Worm (Caenorhabditis elegans) whole organism, L1 larva: ENCODE measurements around the gene glb-30.

ENCODE experiments used
- C34B4.2 ChIP-seq: sonication (generic microtip); optimal IDR thresholded peaks from 2 replicates; lab custom pipeline; 2017; ENCODE audit warnings: mild to moderate bottlenecking, missing genetic modification characterization, missing compliant biosample characterization
- F16B12.6 ChIP-seq: fragments of 150-350 bp; optimal IDR thresholded peaks from 2 replicates; lab custom pipeline; 2014; ENCODE audit warnings: missing biosample characterization, missing genetic modification characterization
- aha-1 ChIP-seq: fragments of 150-350 bp; optimal IDR thresholded peaks from 2 replicates; lab custom pipeline; 2014; ENCODE audit warnings: missing biosample characterization, missing genetic modification characterization
- ceh-63 ChIP-seq: fragments of 200-800 bp; sonication (Bioruptor generic); optimal IDR thresholded peaks from 2 replicates; lab custom pipeline; 2018; ENCODE audit warnings: mild to moderate bottlenecking, missing genetic modification characterization, missing compliant biosample characterization
- ceh-88 ChIP-seq: fragments of 200-800 bp; sonication (Bioruptor generic); IDR thresholded peaks from 2 replicates; pipeline ENCODE4 v1.3.6; 2022; ENCODE audit warnings: missing genetic modification characterization, missing compliant biosample characterization
- ceh-90 ChIP-seq: sonication (generic microtip); optimal IDR thresholded peaks from 2 replicates; lab custom pipeline; 2016; ENCODE audit warnings: missing genetic modification characterization, missing compliant biosample characterization
- dpl-1 ChIP-seq, 3 experiments: fragments of 150-350 bp in 2 of 3; sonication (generic microtip) in 1 of 3; optimal IDR thresholded peaks; 2 replicates each; lab custom pipeline; 2014 to 2017; ENCODE audit warnings: missing biosample characterization in 3 of 3, missing genetic modification characterization in 3 of 3, missing genetic modification reagents in 3 of 3
- dsc-1 ChIP-seq: sonication (generic microtip); optimal IDR thresholded peaks from 2 replicates; lab custom pipeline; 2016; ENCODE audit warnings: mild to moderate bottlenecking, missing genetic modification characterization, missing compliant biosample characterization
- efl-1 ChIP-seq, 4 experiments: fragments of 150-350 bp; optimal IDR thresholded peaks in 3 of 4; peaks in 1 of 4; 1 replicate in 1 of 4; 2 replicates in 3 of 4; lab custom pipeline; 2014; ENCODE audit warnings: missing biosample characterization in 2 of 4, missing genetic modification characterization in 2 of 4, missing genetic modification reagents in 2 of 4
- elt-2 ChIP-seq: sonication (generic microtip); optimal IDR thresholded peaks from 2 replicates; lab custom pipeline; 2016; ENCODE audit warnings: missing genetic modification characterization, mild to moderate bottlenecking, inconsistent platforms, missing compliant biosample characterization, missing genetic modification reagents
- ets-5 ChIP-seq: fragments of 200-800 bp; sonication (Bioruptor generic); IDR thresholded peaks from 2 replicates; pipeline ENCODE4 v1.3.6; 2022; ENCODE audit warnings: missing genetic modification characterization, missing compliant biosample characterization
- fkh-10 ChIP-seq: sonication (generic microtip); optimal IDR thresholded peaks from 2 replicates; lab custom pipeline; 2017; ENCODE audit warnings: missing biosample characterization, missing genetic modification reagents, missing genetic modification characterization
- grh-1 ChIP-seq: fragments of 200-800 bp; sonication (Bioruptor generic); IDR thresholded peaks from 2 replicates; pipeline ENCODE4 v1.3.6; 2022; ENCODE audit warnings: missing genetic modification reagents, missing genetic modification characterization, missing compliant biosample characterization
- lin-13 ChIP-seq: fragments of 150-350 bp; optimal IDR thresholded peaks from 2 replicates; lab custom pipeline; 2014; ENCODE audit warnings: missing biosample characterization, missing genetic modification reagents, missing genetic modification characterization
- lin-14 ChIP-seq: fragments of 200-800 bp; sonication (Bioruptor generic); optimal IDR thresholded peaks from 2 replicates; lab custom pipeline; 2018; ENCODE audit warnings: mild to moderate bottlenecking, missing genetic modification characterization, moderate library complexity, missing compliant biosample characterization
- lin-15B ChIP-seq: fragments of 150-350 bp; sonication (generic microtip); optimal IDR thresholded peaks from 3 replicates; lab custom pipeline; 2014; ENCODE audit warnings: missing biosample characterization, missing genetic modification characterization
- lin-35 ChIP-seq, 2 experiments: fragments of 150-350 bp; optimal IDR thresholded peaks; 2 replicates each; lab custom pipeline; 2014; ENCODE audit warnings: missing biosample characterization in 2 of 2, missing genetic modification characterization in 2 of 2, missing genetic modification reagents in 2 of 2
- lsy-2 ChIP-seq, 2 experiments: fragments of 150-350 bp; optimal IDR thresholded peaks; 2 replicates each; lab custom pipeline; 2014; ENCODE audit warnings: missing biosample characterization in 2 of 2, missing genetic modification characterization in 2 of 2
- mdl-1 ChIP-seq, 2 experiments: fragments of 150-350 bp; optimal IDR thresholded peaks; 2 replicates each; lab custom pipeline; 2014 to 2017; ENCODE audit warnings: missing biosample characterization in 2 of 2, missing genetic modification characterization in 2 of 2, inconsistent platforms in 1 of 2
- nhr-11 ChIP-seq: fragments of 150-350 bp; optimal IDR thresholded peaks from 2 replicates; lab custom pipeline; 2014; ENCODE audit warnings: missing biosample characterization, missing genetic modification characterization
- nhr-19 ChIP-seq: fragments of 200-800 bp; sonication (Bioruptor generic); conservative IDR thresholded peaks from 2 replicates; pipeline ENCODE4 v1.3.6; 2022; ENCODE audit warnings: missing genetic modification characterization, missing compliant biosample characterization
- nhr-20 ChIP-seq: sonication (generic microtip); optimal IDR thresholded peaks from 2 replicates; lab custom pipeline; 2016; ENCODE audit warnings: mild to moderate bottlenecking, missing genetic modification characterization, missing compliant biosample characterization
- nhr-47 ChIP-seq: sonication (generic microtip); optimal IDR thresholded peaks from 2 replicates; lab custom pipeline; 2016; ENCODE audit warnings: mild to moderate bottlenecking, missing genetic modification characterization, moderate library complexity, missing compliant biosample characterization
- nhr-77 ChIP-seq: fragments of 150-350 bp; optimal IDR thresholded peaks from 2 replicates; lab custom pipeline; 2014; ENCODE audit warnings: missing biosample characterization, missing genetic modification characterization
- nhr-84 ChIP-seq: sonication (generic microtip); optimal IDR thresholded peaks from 2 replicates; lab custom pipeline; 2017; ENCODE audit warnings: missing biosample characterization, missing genetic modification characterization
- nhr-85 ChIP-seq: sonication (generic microtip); peaks from one replicate; lab custom pipeline; 2016; ENCODE audit warnings: missing genetic modification characterization, inconsistent platforms, missing compliant biosample characterization
- nhr-90 ChIP-seq: sonication (generic microtip); optimal IDR thresholded peaks from 2 replicates; lab custom pipeline; 2016; ENCODE audit warnings: mild to moderate bottlenecking, missing genetic modification characterization, missing compliant biosample characterization; ENCODE audit not compliant: poor library complexity
- pax-3 ChIP-seq: fragments of 200-800 bp; sonication (Bioruptor generic); optimal IDR thresholded peaks from 2 replicates; lab custom pipeline; 2018; ENCODE audit warnings: mild to moderate bottlenecking, missing genetic modification characterization, moderate library complexity, missing compliant biosample characterization
- skn-1 ChIP-seq: fragments of 150-350 bp; optimal IDR thresholded peaks from 2 replicates; lab custom pipeline; 2014; ENCODE audit warnings: missing biosample characterization, missing genetic modification characterization
- snu-23 ChIP-seq: sonication (generic microtip); optimal IDR thresholded peaks from 2 replicates; lab custom pipeline; 2016; ENCODE audit warnings: missing genetic modification characterization, missing compliant biosample characterization
- sox-4 ChIP-seq: sonication (generic microtip); optimal IDR thresholded peaks from 2 replicates; lab custom pipeline; 2016; ENCODE audit warnings: missing genetic modification characterization, missing compliant biosample characterization
- sup-37 ChIP-seq: fragments of 200-800 bp; sonication (Bioruptor generic); optimal IDR thresholded peaks from 2 replicates; lab custom pipeline; 2018; ENCODE audit warnings: mild to moderate bottlenecking, missing genetic modification characterization, missing compliant biosample characterization
- unc-130 ChIP-seq: fragments of 150-350 bp; optimal IDR thresholded peaks from 2 replicates; lab custom pipeline; 2017; ENCODE audit warnings: missing biosample characterization, missing genetic modification characterization, inconsistent platforms
- unc-62 ChIP-seq: fragments of 150-350 bp; optimal IDR thresholded peaks from 2 replicates; lab custom pipeline; 2014; ENCODE audit warnings: missing biosample characterization, missing genetic modification reagents, missing genetic modification characterization
- xbp-1 ChIP-seq: sonication (generic microtip); optimal IDR thresholded peaks from 2 replicates; lab custom pipeline; 2016; ENCODE audit warnings: missing genetic modification characterization, missing compliant biosample characterization
- ztf-11 ChIP-seq, 2 experiments: sonication (generic microtip); optimal IDR thresholded peaks; 2 replicates each; lab custom pipeline; 2016 to 2017; ENCODE audit warnings: missing genetic modification characterization in 2 of 2, missing biosample characterization in 1 of 2, missing compliant biosample characterization in 1 of 2

The glb-30 gene

DNA sequence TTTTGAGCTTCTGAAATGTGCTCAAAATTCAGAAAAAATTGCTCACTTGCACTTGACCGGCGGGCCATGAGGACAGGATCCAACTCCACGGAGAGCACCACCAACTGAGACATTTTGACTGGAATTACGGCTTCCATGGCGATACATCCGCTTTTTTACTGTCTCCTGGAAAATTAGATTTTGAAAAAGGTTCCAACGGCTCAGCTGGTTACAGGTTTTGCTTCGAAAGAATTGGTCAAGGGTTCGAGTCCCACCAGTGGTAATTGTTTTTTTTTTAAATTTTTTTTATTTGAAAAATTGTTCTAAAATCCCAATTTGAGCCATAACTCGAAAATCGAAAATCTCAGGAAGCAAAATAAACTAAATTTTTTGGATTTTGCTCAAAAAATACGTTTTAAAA, 6.0 kb downstream of the glb-30 start:
- TF ChIP-seq nhr-47 (tag; lab: Kevin White, UChicago): no peak
- TF ChIP-seq nhr-85: peak; percentile 15
- no peak for TF ChIP-seq ceh-88 (GFP tag; lab: Robert Waterston, UW)
- TF ChIP-seq skn-1 (tag; lab: Kevin White, UChicago): no peak

DNA sequence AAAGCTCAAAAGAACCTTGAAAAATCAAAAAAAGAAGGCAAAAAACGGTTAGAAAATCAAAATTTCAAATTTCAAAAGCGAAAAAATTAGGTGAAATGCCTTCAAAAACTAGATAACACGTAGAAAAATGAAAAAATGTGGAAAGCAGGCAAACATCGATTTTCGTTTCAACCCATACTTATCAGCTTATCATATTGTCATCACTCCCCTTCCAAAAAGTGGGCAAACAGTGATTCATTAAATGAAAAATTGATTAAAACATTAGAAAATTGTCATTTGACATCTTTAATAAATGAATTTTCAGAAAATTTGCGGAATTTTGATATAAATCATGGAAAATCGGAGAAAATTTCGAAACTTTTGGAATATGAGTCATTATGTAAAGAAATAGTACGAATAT, 7.4 kb downstream of the glb-30 start:
- TF ChIP-seq efl-1 (optimal IDR thresholded peaks at IDR 0.05; lab: Kevin White, UChicago) (no peak), efl-1 (GFP tag; optimal IDR thresholded peaks at IDR 0.05 in 1 of 2; lab: Kevin White, UChicago) (peak in 1 of 2 experiments; percentile 20), fkh-10 (GFP tag; lab: Kevin White, UChicago) (no peak), skn-1 (tag; lab: Kevin White, UChicago) (no peak), lsy-2 (tag; optimal IDR thresholded peaks at IDR 0.05; lab: Kevin White, UChicago) (no peak), nhr-85 (no peak), elt-2 (peak; percentile 28), nhr-84 (tag; lab: Kevin White, UChicago) (no peak)
- TF ChIP-seq, all 84 proteins: peak for 2

DNA sequence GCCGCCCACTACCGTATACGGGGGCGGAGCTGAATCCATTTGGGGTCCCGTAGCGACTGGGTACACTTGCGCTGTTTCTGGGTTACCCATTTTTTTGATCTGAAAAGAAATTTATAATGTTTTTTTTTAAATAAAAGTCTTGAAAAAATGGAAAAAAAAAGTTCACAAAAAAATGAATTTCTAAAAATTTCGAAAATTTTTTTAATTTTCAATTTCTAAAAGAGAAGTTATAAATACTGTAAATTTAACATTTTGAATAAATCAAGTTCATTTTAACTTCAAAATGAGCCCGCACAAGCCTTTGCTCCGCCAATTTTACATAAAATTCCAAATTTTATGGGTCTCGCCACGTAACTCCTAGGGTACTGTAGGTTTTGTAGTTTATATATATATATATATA, 8.7 kb downstream of the glb-30 start, which contains the start of gene Y22D7AL.15:
Gene Y22D7AL.15, minus strand, starts transcription at position 101 of the 400 bp plus-strand sequence.
- no peak for TF ChIP-seq nhr-85
- no peak for TF ChIP-seq unc-130
- no peak for TF ChIP-seq snu-23
- no peak for TF ChIP-seq sup-37 (GFP tag; lab: Kevin White, UChicago)
- TF ChIP-seq skn-1 (tag; lab: Kevin White, UChicago): no peak
- no peak for TF ChIP-seq dsc-1 (tag; lab: Kevin White, UChicago)
- TF ChIP-seq aha-1: no peak
- no peak for TF ChIP-seq C34B4.2
- no peak for TF ChIP-seq elt-2
- TF ChIP-seq nhr-90 (tag; lab: Kevin White, UChicago): no peak
- TF ChIP-seq dpl-1 (GFP tag; optimal IDR thresholded peaks at IDR 0.05; lab: Kevin White, UChicago): no peak
- TF ChIP-seq ets-5: no peak
- no peak for TF ChIP-seq ztf-11 (tag; optimal IDR thresholded peaks at IDR 0.05; lab: Kevin White, UChicago)
- TF ChIP-seq sox-4: no peak
- no peak for TF ChIP-seq lin-13 (GFP tag; lab: Kevin White, UChicago)
- TF ChIP-seq, all 84 proteins: peak for 0

DNA sequence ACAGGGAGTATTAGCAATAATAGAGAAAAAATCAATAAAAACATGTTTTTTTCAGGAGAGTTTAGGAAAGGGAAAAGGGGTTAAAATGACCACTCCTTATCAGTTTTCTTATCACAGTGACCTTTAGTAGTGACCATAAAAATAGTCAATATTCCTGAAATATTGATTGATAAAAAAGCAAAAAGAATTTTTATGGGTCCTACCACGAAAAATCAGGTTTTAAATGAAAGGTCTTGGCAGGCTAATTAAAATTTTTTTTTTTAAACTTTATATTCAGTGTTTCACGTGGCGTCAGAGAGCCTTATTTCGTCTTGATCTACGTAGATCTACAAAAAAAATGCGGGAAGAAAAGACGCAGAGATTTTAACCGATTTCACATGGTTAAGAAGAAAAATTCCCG, 11.0 kb downstream of the glb-30 start, which contains the start of gene cht-4:
Gene cht-4, minus strand, starts transcription at position 101 of the 400 bp plus-strand sequence.
- no peak for TF ChIP-seq lin-15B
- no peak for TF ChIP-seq nhr-77 (tag; lab: Kevin White, UChicago)
- no peak for TF ChIP-seq snu-23
- TF ChIP-seq ceh-90: no peak
- no peak for TF ChIP-seq lin-14
- TF ChIP-seq nhr-84 (tag; lab: Kevin White, UChicago): no peak
- no peak for TF ChIP-seq ets-5
- no peak for TF ChIP-seq mdl-1 (tag; optimal IDR thresholded peaks at IDR 0.05; lab: Kevin White, UChicago)
- no peak for TF ChIP-seq grh-1 (GFP tag; lab: Robert Waterston, UW)
- TF ChIP-seq lin-35 (GFP tag; optimal IDR thresholded peaks at IDR 0.05; lab: Kevin White, UChicago): no peak

DNA sequence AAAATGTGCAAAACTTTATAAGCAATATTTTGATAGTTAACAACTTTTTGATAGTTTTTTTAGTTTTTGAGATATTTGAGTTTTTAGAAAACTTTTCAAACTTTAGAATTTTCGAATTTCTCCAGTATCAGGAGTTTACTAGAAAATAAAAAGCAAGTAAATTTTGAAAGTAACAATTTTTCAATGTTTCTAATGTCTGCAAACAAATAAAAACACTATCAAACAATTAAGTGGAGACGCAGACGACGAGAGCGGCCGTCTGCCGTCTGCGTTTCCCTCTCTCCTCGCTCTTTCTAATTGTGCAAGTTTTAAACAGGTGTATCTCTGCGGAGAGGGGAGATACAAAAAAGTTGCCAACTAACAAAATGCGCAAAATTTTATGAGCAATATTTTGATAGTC, 15.5 kb downstream of the glb-30 start:
- TF ChIP-seq efl-1 (optimal IDR thresholded peaks at IDR 0.05; lab: Kevin White, UChicago) (no peak), efl-1 (GFP tag; optimal IDR thresholded peaks at IDR 0.05 in 1 of 2; lab: Kevin White, UChicago) (peak in 1 of 2 experiments; percentile 52), nhr-20 (tag; lab: Kevin White, UChicago) (no peak), pax-3 (tag; lab: Kevin White, UChicago) (no peak)

DNA sequence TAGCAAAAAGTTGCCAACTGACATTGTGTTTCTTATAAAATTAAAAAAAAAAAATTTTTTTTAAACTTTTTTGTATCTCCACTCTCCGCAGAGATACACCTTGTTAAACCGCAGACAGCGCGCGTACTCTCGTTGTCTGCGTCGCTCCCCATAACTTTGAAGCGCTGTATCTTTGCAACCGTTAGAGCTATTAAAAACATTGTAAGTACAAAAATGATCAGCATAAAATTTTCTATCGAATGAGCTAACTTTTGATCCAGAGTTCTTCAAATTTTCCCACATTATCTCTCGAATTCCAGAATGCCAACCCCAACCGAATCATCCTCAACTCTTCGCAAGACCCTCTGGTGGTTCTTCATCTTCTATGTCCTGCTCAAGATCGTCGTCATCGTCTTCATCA, 16.2 kb downstream of the glb-30 start, which contains the start of gene Y22D7AL.1:
Gene Y22D7AL.1, plus strand, starts transcription at position 301 of the 400 bp plus-strand sequence.
- TF ChIP-seq F16B12.6 (tag; lab: Kevin White, UChicago) (no peak), nhr-85 (no peak), nhr-11 (no peak), unc-130 (no peak), nhr-47 (tag; lab: Kevin White, UChicago) (no peak), nhr-19 (GFP tag; lab: Robert Waterston, UW) (no peak), dpl-1 (GFP tag; optimal IDR thresholded peaks at IDR 0.05; lab: Kevin White, UChicago) (no peak), lsy-2 (tag; optimal IDR thresholded peaks at IDR 0.05; lab: Kevin White, UChicago) (no peak), unc-62 (GFP tag; lab: Kevin White, UChicago) (no peak), lin-15B (no peak), xbp-1 (tag; lab: Kevin White, UChicago) (no peak), ceh-63 (no peak)
